Worm (Caenorhabditis elegans) whole organism, L3 larva: Measurements from ENCODE around the gene gcy-19.

Experiments used
- ceh-16 ChIP-seq: sonication (generic microtip); optimal IDR thresholded peaks from 2 replicates; lab custom pipeline; 2017; ENCODE audit warnings: missing biosample characterization, missing genetic modification characterization
- ceh-9 ChIP-seq: sonication (generic microtip); optimal IDR thresholded peaks from 2 replicates; lab custom pipeline; 2018; ENCODE audit warnings: missing biosample characterization, missing genetic modification characterization
- egl-27 ChIP-seq: sonication (generic microtip); optimal IDR thresholded peaks from 4 replicates; lab custom pipeline; 2017; ENCODE audit warnings: missing biosample characterization, missing genetic modification reagents, missing genetic modification characterization
- fos-1 ChIP-seq: fragments of 150-350 bp; optimal IDR thresholded peaks from 2 replicates; lab custom pipeline; 2014; ENCODE audit warnings: missing biosample characterization, missing genetic modification characterization
- lin-39 ChIP-seq: fragments of 150-350 bp; optimal IDR thresholded peaks from 2 replicates; lab custom pipeline; 2018; ENCODE audit warnings: missing biosample characterization, missing genetic modification reagents, missing genetic modification characterization
- nhr-12 ChIP-seq: fragments of 150-350 bp; optimal IDR thresholded peaks from 2 replicates; lab custom pipeline; 2014; ENCODE audit warnings: missing biosample characterization, missing genetic modification characterization
- nhr-237 ChIP-seq: fragments of 150-350 bp; optimal IDR thresholded peaks from 2 replicates; lab custom pipeline; 2014; ENCODE audit warnings: missing biosample characterization, missing genetic modification characterization
- nhr-67 ChIP-seq: fragments of 150-350 bp; optimal IDR thresholded peaks from 2 replicates; lab custom pipeline; 2014; ENCODE audit warnings: missing biosample characterization, missing genetic modification characterization
- pha-4 ChIP-seq: fragments of 150-350 bp; optimal IDR thresholded peaks from 2 replicates; lab custom pipeline; 2014; ENCODE audit warnings: missing biosample characterization, missing genetic modification reagents, missing genetic modification characterization
- zag-1 ChIP-seq: fragments of 150-350 bp; optimal IDR thresholded peaks from 2 replicates; lab custom pipeline; 2014; ENCODE audit warnings: missing biosample characterization, missing genetic modification characterization

DNA sequence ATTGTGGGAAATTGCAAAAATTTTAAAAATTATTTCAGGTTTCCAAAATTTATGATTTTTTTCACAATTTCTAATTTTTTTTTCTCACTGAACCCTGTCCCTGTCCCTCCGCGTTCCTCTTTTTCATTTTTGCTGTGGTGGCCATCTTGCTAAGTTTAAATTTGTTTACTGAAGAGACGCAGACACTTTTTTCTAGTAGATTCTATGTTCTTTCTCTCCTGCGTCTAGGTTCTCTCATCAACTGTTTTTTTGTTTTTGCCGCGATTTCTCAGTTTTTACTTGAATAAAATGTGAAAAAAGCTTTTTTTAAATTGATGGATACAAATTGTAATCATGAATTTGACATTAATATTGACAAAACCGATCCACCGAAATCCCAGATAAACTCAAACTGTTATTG is 49.9 kb downstream of the gcy-19 start, which contains the start of gene ZC239.6:
- TF ChIP-seq fos-1 (no peak), nhr-12 (tag; lab: Kevin White, UChicago) (no peak), egl-27 (no peak), pha-4 (peak; percentile 66), ceh-16 (tag; lab: Kevin White, UChicago) (no peak), ceh-9 (tag; lab: Kevin White, UChicago) (no peak), lin-39 (tag; lab: Kevin White, UChicago) (no peak), zag-1 (tag; lab: Kevin White, UChicago) (no peak), nhr-67 (tag; lab: Kevin White, UChicago) (no peak), nhr-237 (tag; lab: Kevin White, UChicago) (no peak)
